Worm (Caenorhabditis elegans) whole organism, early embryonic: ENCODE data around the gene rfk-1.

Experiments
- B0310.2 ChIP-seq: sonication (generic microtip); optimal IDR thresholded peaks from 2 replicates; lab custom pipeline; 2016; ENCODE audit warnings: mild to moderate bottlenecking, missing genetic modification characterization, missing compliant biosample characterization
- F13C5.2 ChIP-seq: sonication (generic microtip); optimal IDR thresholded peaks from 2 replicates; lab custom pipeline; 2017; ENCODE audit warnings: mild to moderate bottlenecking, missing genetic modification characterization, inconsistent platforms, missing compliant biosample characterization
- aly-1 ChIP-seq: sonication (generic microtip); optimal IDR thresholded peaks from 2 replicates; lab custom pipeline; 2016; ENCODE audit warnings: missing genetic modification characterization, missing compliant biosample characterization
- ama-1 ChIP-seq: fragments of 150-350 bp; optimal IDR thresholded peaks from 2 replicates; lab custom pipeline; 2014
- ceh-13 ChIP-seq: fragments of 200-800 bp; sonication (Bioruptor generic); optimal IDR thresholded peaks from 2 replicates; lab custom pipeline; 2018; ENCODE audit warnings: mild to moderate bottlenecking, missing genetic modification characterization, missing compliant biosample characterization
- ceh-36 ChIP-seq: sonication (generic microtip); optimal IDR thresholded peaks from 2 replicates; lab custom pipeline; 2016; ENCODE audit warnings: missing genetic modification characterization, inconsistent platforms, missing compliant biosample characterization
- ets-7 ChIP-seq: sonication (generic microtip); optimal IDR thresholded peaks from 2 replicates; lab custom pipeline; 2016; ENCODE audit warnings: missing genotype, missing genetic modification characterization, missing compliant biosample characterization
- flt-1 ChIP-seq: fragments of 200-800 bp; sonication (Bioruptor generic); IDR thresholded peaks from 2 replicates; pipeline ENCODE4 v1.3.6; 2022; ENCODE audit warnings: missing genetic modification characterization, missing compliant biosample characterization
- hmbx-1 ChIP-seq: sonication (generic microtip); optimal IDR thresholded peaks from 2 replicates; lab custom pipeline; 2016; ENCODE audit warnings: mild to moderate bottlenecking, missing genetic modification characterization, missing compliant biosample characterization
- hmg-4 ChIP-seq: fragments of 200-800 bp; sonication (Bioruptor generic); optimal IDR thresholded peaks from 2 replicates; lab custom pipeline; 2018; ENCODE audit warnings: mild to moderate bottlenecking, missing genetic modification characterization, missing compliant biosample characterization
- hnd-1 ChIP-seq: sonication (generic microtip); optimal IDR thresholded peaks from 2 replicates; lab custom pipeline; 2016; ENCODE audit warnings: missing genetic modification characterization, missing compliant biosample characterization
- pes-1 ChIP-seq: fragments of 200-800 bp; sonication (Bioruptor generic); IDR thresholded peaks from 2 replicates; pipeline ENCODE4 v1.3.6; 2022; ENCODE audit warnings: missing genetic modification reagents, missing genetic modification characterization, missing compliant biosample characterization
- scrt-1 ChIP-seq: fragments of 200-800 bp; sonication (Bioruptor generic); IDR thresholded peaks from 2 replicates; pipeline ENCODE4 v1.3.6; 2022; ENCODE audit warnings: missing genetic modification characterization, missing compliant biosample characterization
- sea-1 ChIP-seq: fragments of 200-800 bp; sonication (Bioruptor generic); conservative IDR thresholded peaks from 2 replicates; pipeline ENCODE4 v1.3.6; 2022; ENCODE audit warnings: missing genetic modification characterization, missing compliant biosample characterization
- tbx-11 ChIP-seq: fragments of 200-800 bp; sonication (Bioruptor generic); IDR thresholded peaks from 2 replicates; pipeline ENCODE4 v1.3.6; 2022; ENCODE audit warnings: missing genetic modification characterization, missing compliant biosample characterization
- tbx-37 ChIP-seq: fragments of 200-800 bp; sonication (Bioruptor generic); conservative IDR thresholded peaks from 2 replicates; pipeline ENCODE4 v1.3.6; 2022; ENCODE audit warnings: missing genetic modification reagents, missing genetic modification characterization, missing compliant biosample characterization
- tra-4 ChIP-seq: sonication (generic microtip); optimal IDR thresholded peaks from 2 replicates; lab custom pipeline; 2017; ENCODE audit warnings: missing genetic modification characterization, missing compliant biosample characterization

rfk-1 gene

DNA sequence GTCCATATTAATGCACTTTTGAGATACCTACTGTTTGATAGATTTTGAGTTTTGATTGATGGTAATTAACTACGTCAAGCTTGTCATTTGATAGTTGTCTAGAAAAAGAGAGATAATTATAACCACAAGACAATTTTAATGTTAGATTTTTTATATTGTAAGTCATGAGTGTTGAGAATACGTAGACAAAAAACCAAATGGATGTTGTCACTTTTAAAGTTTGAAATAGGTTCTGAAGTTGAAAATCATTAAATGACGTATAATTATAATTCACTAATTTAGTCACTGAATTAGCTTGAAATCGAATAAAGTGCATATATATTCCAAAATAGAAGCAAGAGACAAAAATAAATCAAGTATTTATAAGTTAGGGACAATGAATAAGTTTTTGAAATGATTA lies 27.8 kb upstream of the rfk-1 start:
- TF ChIP-seq pes-1, result no peak

- TF ChIP-seq ceh-36 (tag; lab: Kevin White, UChicago) (no peak), tbx-37 (no peak), flt-1 (GFP tag; lab: Robert Waterston, UW) (no peak), sea-1 (GFP tag; lab: Robert Waterston, UW) (no peak), aly-1 (tag; lab: Kevin White, UChicago) (no peak), B0310.2 (tag; lab: Kevin White, UChicago) (no peak), hnd-1 (tag; lab: Kevin White, UChicago) (no peak), scrt-1 (GFP tag; lab: Robert Waterston, UW) (no peak), pes-1 (no peak), ama-1 (lab: Kevin White, UChicago) (no peak), tra-4 (tag; lab: Kevin White, UChicago) (no peak), ets-7 (tag; lab: Kevin White, UChicago) (no peak), hmbx-1 (tag; lab: Kevin White, UChicago) (no peak)
These were observed 27.1 kb upstream of the rfk-1 start, which contains the start of gene ins-1 for ce11 chrIV:10436401-10436800. Gene ins-1 (plus strand): TSS chrIV:10436701.

- TF ChIP-seq ceh-13 (GFP tag; lab: Kevin White, UChicago) (no peak), tra-4 (tag; lab: Kevin White, UChicago) (no peak), B0310.2 (tag; lab: Kevin White, UChicago) (no peak), scrt-1 (GFP tag; lab: Robert Waterston, UW) (no peak)
These were observed 21.2 kb upstream of the rfk-1 start for ce11 chrIV:10430507-10430906.

- TF ChIP-seq hmg-4 (GFP tag; lab: Kevin White, UChicago), result no peak
- no peak for TF ChIP-seq B0310.2 (tag; lab: Kevin White, UChicago)
- no peak for TF ChIP-seq ets-7 (tag; lab: Kevin White, UChicago)
- TF ChIP-seq ceh-13 (GFP tag; lab: Kevin White, UChicago), result no peak
- no peak for TF ChIP-seq ama-1 (lab: Kevin White, UChicago)
- TF ChIP-seq scrt-1 (GFP tag; lab: Robert Waterston, UW), result no peak
- TF ChIP-seq tra-4 (tag; lab: Kevin White, UChicago), result no peak
- no peak for TF ChIP-seq F13C5.2 (tag; lab: Kevin White, UChicago)
These were observed 19.9 kb upstream of the rfk-1 start, which contains the start of gene F13B12.2 for ce11 chrIV:10429129-10429528. Gene F13B12.2 (minus strand): TSS chrIV:10429130.

ce11 chrIV:10425129-10425528 lies 15.9 kb upstream of the rfk-1 start:
- peak; percentile 8 for TF ChIP-seq F13C5.2 (tag; lab: Kevin White, UChicago)
- TF ChIP-seq aly-1 (tag; lab: Kevin White, UChicago), result no peak

- no peak for TF ChIP-seq hnd-1 (tag; lab: Kevin White, UChicago)
- no peak for TF ChIP-seq tbx-37
- TF ChIP-seq ceh-36 (tag; lab: Kevin White, UChicago), result no peak
- no peak for TF ChIP-seq ama-1 (lab: Kevin White, UChicago)
- TF ChIP-seq F13C5.2 (tag; lab: Kevin White, UChicago), result no peak
- no peak for TF ChIP-seq hmbx-1 (tag; lab: Kevin White, UChicago)
- no peak for TF ChIP-seq aly-1 (tag; lab: Kevin White, UChicago)
- TF ChIP-seq scrt-1 (GFP tag; lab: Robert Waterston, UW), result no peak
- TF ChIP-seq ceh-13 (GFP tag; lab: Kevin White, UChicago), result no peak
- TF ChIP-seq tra-4 (tag; lab: Kevin White, UChicago), result no peak
- no peak for TF ChIP-seq B0310.2 (tag; lab: Kevin White, UChicago)
- no peak for TF ChIP-seq ets-7 (tag; lab: Kevin White, UChicago)
- no peak for TF ChIP-seq flt-1 (GFP tag; lab: Robert Waterston, UW)
- TF ChIP-seq tbx-11 (GFP tag; lab: Robert Waterston, UW), result no peak
- no peak for TF ChIP-seq pes-1
- TF ChIP-seq sea-1 (GFP tag; lab: Robert Waterston, UW), result no peak
- TF ChIP-seq hmg-4 (GFP tag; lab: Kevin White, UChicago), result no peak
These were observed 15.3 kb upstream of the rfk-1 start, which contains the start of gene F13B12.1 for ce11 chrIV:10424535-10424934. Gene F13B12.1 (minus strand): TSS chrIV:10424635.

- TF ChIP-seq tra-4 (tag; lab: Kevin White, UChicago) (no peak), hmg-4 (GFP tag; lab: Kevin White, UChicago) (no peak), pes-1 (no peak), ceh-13 (GFP tag; lab: Kevin White, UChicago) (no peak), F13C5.2 (tag; lab: Kevin White, UChicago) (no peak), tbx-11 (GFP tag; lab: Robert Waterston, UW) (no peak), tbx-37 (no peak), sea-1 (GFP tag; lab: Robert Waterston, UW) (no peak), B0310.2 (tag; lab: Kevin White, UChicago) (no peak), aly-1 (tag; lab: Kevin White, UChicago) (no peak), ets-7 (tag; lab: Kevin White, UChicago) (no peak), scrt-1 (GFP tag; lab: Robert Waterston, UW) (no peak)
These were observed 13.0 kb upstream of the rfk-1 start for ce11 chrIV:10422230-10422629.

DNA sequence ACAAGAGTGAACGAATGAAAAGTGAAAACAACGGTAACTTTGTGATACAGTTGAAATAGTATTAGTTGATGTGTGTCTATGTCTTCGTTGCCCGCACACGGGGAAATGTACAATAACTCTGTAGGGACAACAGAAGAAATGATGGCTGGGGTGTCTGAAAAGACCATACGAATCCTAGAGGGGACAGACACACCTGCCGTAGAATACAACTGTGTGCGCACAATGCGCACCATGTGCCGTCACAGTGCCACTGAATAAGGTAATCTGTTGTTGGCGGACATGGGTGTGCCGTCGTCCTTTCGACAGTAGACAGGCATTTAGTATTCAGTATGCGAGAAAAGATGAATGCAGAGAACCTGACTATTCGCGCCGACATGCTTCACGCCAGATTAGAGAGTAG lies 12.0 kb upstream of the rfk-1 start:
- TF ChIP-seq hmg-4 (GFP tag; lab: Kevin White, UChicago) (peak; percentile 15), B0310.2 (tag; lab: Kevin White, UChicago) (no peak), pes-1 (no peak)
